Worm (Caenorhabditis elegans): ENCODE results near the gene rpc-11.

The rpc-11 gene

ce11 chrIV:1419795-1420509 is 10.1 kb upstream of the rpc-11 start, which contains the start of gene Y77E11A.7 (continued):
- TF ChIP-seq pha-4 (GFP tag; IDR thresholded peaks at IDR 0.05), result no peak; the same call in 1 of the 2 replicates
- TF ChIP-seq pha-4 (tag; optimal IDR thresholded peaks at IDR 0.05), result no peak
- peak; percentile 82 for TF ChIP-seq dve-1 (tag; optimal IDR thresholded peaks at IDR 0.05; ENCODE audit: insufficient read depth)
- peak; percentile 72 to 88 for TF ChIP-seq mdl-1 (tag; optimal IDR thresholded peaks at IDR 0.05)
- TF ChIP-seq dpl-1 (GFP tag; optimal IDR thresholded peaks at IDR 0.05), result peak; percentile 79
- TF ChIP-seq ceh-20 (GFP tag; IDR thresholded peaks at IDR 0.05), result peak; percentile 61; the same call in 1 of the 2 replicates
- TF ChIP-seq mdt-29 (GFP tag; IDR thresholded peaks at IDR 0.05), result no peak
- peak; percentile 39 for TF ChIP-seq ceh-28 (tag; optimal IDR thresholded peaks at IDR 0.05)
- TF ChIP-seq dmd-9 (GFP tag; IDR thresholded peaks at IDR 0.05), result peak; percentile 60; the same call in 1 of the 2 replicates
- TF ChIP-seq F37D6.2 (tag; optimal IDR thresholded peaks at IDR 0.05), result peak; percentile 62
- no peak for TF ChIP-seq nhr-41 (GFP tag; IDR thresholded peaks at IDR 0.05)
- peak; percentile 26 for TF ChIP-seq nhr-48 (tag; optimal IDR thresholded peaks at IDR 0.05)
- peak; percentile 24 for TF ChIP-seq zfp-2 (tag; optimal IDR thresholded peaks at IDR 0.05)
- no peak for TF ChIP-seq lir-3 (tag; optimal IDR thresholded peaks at IDR 0.05)
- TF ChIP-seq hif-1 (tag; optimal IDR thresholded peaks at IDR 0.05), result peak in 1 of 2 experiments; percentile 92
- TF ChIP-seq rbr-2 (tag; optimal IDR thresholded peaks at IDR 0.05), result peak; percentile 88
- peak in 1 of 2 experiments; percentile 45 for TF ChIP-seq unc-62 (GFP tag; optimal IDR thresholded peaks at IDR 0.05 in 1 of 2)
- TF ChIP-seq unc-62 (tag; optimal IDR thresholded peaks at IDR 0.05), result no peak
- peak; percentile 43 for TF ChIP-seq pqm-1 (tag; optimal IDR thresholded peaks at IDR 0.05)
- no peak for TF ChIP-seq D1046.2 (GFP tag; IDR thresholded peaks at IDR 0.05)
- TF ChIP-seq nhr-77 (tag; optimal IDR thresholded peaks at IDR 0.05), result peak; percentile 91
- TF ChIP-seq hlh-30 (tag; optimal IDR thresholded peaks at IDR 0.05; ENCODE audit: insufficient read depth), result peak; percentile 99
- peak; percentile 84 for TF ChIP-seq nhr-28 (tag; optimal IDR thresholded peaks at IDR 0.05)
- peak; percentile 91 for TF ChIP-seq hmg-1.1 (GFP tag; IDR thresholded peaks at IDR 0.05)
- peak; percentile 79 to 91 for TF ChIP-seq lsy-2 (tag; optimal IDR thresholded peaks at IDR 0.05)
- no peak for TF ChIP-seq F10B5.3 (tag; optimal IDR thresholded peaks at IDR 0.05)
- TF ChIP-seq mxl-3 (GFP tag; optimal IDR thresholded peaks at IDR 0.05), result peak; percentile 88
- peak; percentile 96 for TF ChIP-seq lin-13 (GFP tag; optimal IDR thresholded peaks at IDR 0.05)
- TF ChIP-seq ZK546.5 (tag; optimal IDR thresholded peaks at IDR 0.05), result peak in 1 of 2 experiments; percentile 0
- peak; percentile 58 for TF ChIP-seq nhr-25 (tag; optimal IDR thresholded peaks at IDR 0.05; ENCODE audit: borderline replicate concordance, insufficient read depth)
- TF ChIP-seq spr-1 (tag; optimal IDR thresholded peaks at IDR 0.05), result peak; percentile 11
- TF ChIP-seq unc-39 (tag; optimal IDR thresholded peaks at IDR 0.05), result no peak
- peak; percentile 44 for TF ChIP-seq F49E8.2 (tag; optimal IDR thresholded peaks at IDR 0.05; ENCODE audit: borderline replicate concordance)
- TF ChIP-seq jun-1 (tag; optimal IDR thresholded peaks at IDR 0.05), result peak; percentile 59
- peak; percentile 93 for TF ChIP-seq madf-9 (GFP tag; conservative IDR thresholded peaks at IDR 0.05)
- TF ChIP-seq R02D3.7 (tag; optimal IDR thresholded peaks at IDR 0.05), result peak; percentile 60
- peak; percentile 99 for TF ChIP-seq aha-1 (tag)
- peak; percentile 10 for TF ChIP-seq nhr-102 (tag; optimal IDR thresholded peaks at IDR 0.05)
- TF ChIP-seq dmd-6 (GFP tag; IDR thresholded peaks at IDR 0.05), result peak; percentile 85
- no peak for TF ChIP-seq egl-43 (GFP tag; IDR thresholded peaks at IDR 0.05)
- no peak for TF ChIP-seq nhr-10 (tag; optimal IDR thresholded peaks at IDR 0.05)
